Worm (Caenorhabditis elegans) whole organism, young adult: ENCODE measurements around the gene C23H3.9.

Source experiments
- B0035.1 ChIP-seq: sonication (generic microtip); optimal IDR thresholded peaks from 2 replicates; lab custom pipeline; 2016; ENCODE audit warnings: missing genetic modification characterization, mild to moderate bottlenecking, missing compliant biosample characterization, missing genotype, missing genetic modification reagents
- D2030.7 ChIP-seq: fragments of 200-800 bp; sonication (Bioruptor generic); IDR thresholded peaks from 2 replicates; pipeline ENCODE4 v1.3.6; 2022; ENCODE audit warnings: missing genetic modification reagents, missing genetic modification characterization, missing compliant biosample characterization
- akir-1 ChIP-seq: fragments of 200-800 bp; sonication (Bioruptor generic); optimal IDR thresholded peaks from 2 replicates; lab custom pipeline; 2018; ENCODE audit warnings: mild to moderate bottlenecking, missing genetic modification characterization, moderate library complexity, missing compliant biosample characterization
- nfya-1 ChIP-seq: sonication (generic microtip); optimal IDR thresholded peaks from 2 replicates; lab custom pipeline; 2017; ENCODE audit warnings: antibody characterized with exemption, missing compliant biosample characterization, missing genetic modification characterization, borderline replicate concordance; ENCODE audit not compliant: insufficient read depth
- pha-4 ChIP-seq: fragments of 150-350 bp; sonication (generic microtip); optimal IDR thresholded peaks from 2 replicates; lab custom pipeline; 2014; ENCODE audit warnings: missing biosample characterization, missing genetic modification reagents, missing genetic modification characterization
- unc-62 ChIP-seq: fragments of 150-350 bp; optimal IDR thresholded peaks from 2 replicates; lab custom pipeline; 2014; ENCODE audit warnings: missing biosample characterization, missing genetic modification reagents, missing genetic modification characterization

- TF ChIP-seq pha-4 (tag; lab: Kevin White, UChicago), result no peak
- TF ChIP-seq akir-1 (GFP tag; lab: Kevin White, UChicago), result no peak
- TF ChIP-seq unc-62 (GFP tag; lab: Kevin White, UChicago), result no peak
- no peak for TF ChIP-seq nfya-1
- TF ChIP-seq D2030.7, result no peak
- no peak for TF ChIP-seq B0035.1 (tag; lab: Kevin White, UChicago)
Measured at ce11 chrII:46116-46515, 33.0 kb downstream of the C23H3.9 start, which contains the start of gene rpt-4.
